Worm (Caenorhabditis elegans) whole organism, young adult: ENCODE results near the gene Y22D7AL.7.

Source experiments
- B0261.1 ChIP-seq: sonication (generic microtip); optimal IDR thresholded peaks from 2 replicates; lab custom pipeline; 2016; ENCODE audit warnings: mild to moderate bottlenecking, missing genetic modification characterization, moderate library complexity, missing compliant biosample characterization
- D2030.7 ChIP-seq: fragments of 200-800 bp; sonication (Bioruptor generic); IDR thresholded peaks from 2 replicates; pipeline ENCODE4 v1.3.6; 2022; ENCODE audit warnings: missing genetic modification reagents, missing genetic modification characterization, missing compliant biosample characterization
- F33H1.4 ChIP-seq: fragments of 200-800 bp; sonication (Bioruptor generic); IDR thresholded peaks from 2 replicates; pipeline ENCODE4 v1.3.6; 2022; ENCODE audit warnings: missing genetic modification reagents, missing genetic modification characterization, missing compliant biosample characterization
- F52B5.7 ChIP-seq: sonication (generic microtip); optimal IDR thresholded peaks from 2 replicates; lab custom pipeline; 2016; ENCODE audit warnings: mild to moderate bottlenecking, missing genetic modification characterization, missing compliant biosample characterization
- Y67H2A.10 ChIP-seq: fragments of 200-800 bp; sonication (Bioruptor generic); conservative IDR thresholded peaks from 2 replicates; pipeline ENCODE4 v1.3.6; 2022; ENCODE audit warnings: missing genetic modification reagents, missing genetic modification characterization, missing compliant biosample characterization
- Y95B8A.8 ChIP-seq: fragments of 200-800 bp; sonication (Bioruptor generic); IDR thresholded peaks from 2 replicates; pipeline ENCODE4 v1.3.6; 2022; ENCODE audit warnings: missing genetic modification reagents, missing genetic modification characterization, missing compliant biosample characterization
- ama-1 ChIP-seq, 3 experiments: fragments of 150-350 bp in 1 of 3; sonication (generic microtip) in 2 of 3; optimal IDR thresholded peaks; 2 replicates each; lab custom pipeline; 2014 to 2018; ENCODE audit warnings: missing biosample characterization in 2 of 3, missing genetic modification characterization in 2 of 3, missing genetic modification reagents in 2 of 3
- athp-1 ChIP-seq: sonication (generic microtip); optimal IDR thresholded peaks from 2 replicates; lab custom pipeline; 2017; ENCODE audit warnings: mild to moderate bottlenecking, missing genetic modification characterization, missing compliant biosample characterization
- attf-5 ChIP-seq: fragments of 200-800 bp; sonication (Bioruptor generic); optimal IDR thresholded peaks from 2 replicates; lab custom pipeline; 2018; ENCODE audit warnings: mild to moderate bottlenecking, missing genetic modification characterization, missing compliant biosample characterization
- cebp-1 ChIP-seq, 2 experiments: fragments of 200-800 bp in 1 of 2; sonication (Bioruptor generic) in 1 of 2; sonication (generic microtip) in 1 of 2; IDR thresholded peaks in 1 of 2; optimal IDR thresholded peaks in 1 of 2; 2 replicates each; pipeline versions ENCODE4 v1.3.6 to Lab custom; 2017 to 2022; ENCODE audit warnings: missing compliant biosample characterization in 2 of 2, missing genetic modification characterization in 2 of 2, mild to moderate bottlenecking in 1 of 2, missing genetic modification reagents in 1 of 2, moderate library complexity in 1 of 2
- ceh-40 ChIP-seq: fragments of 200-800 bp; sonication (Bioruptor generic); IDR thresholded peaks from 2 replicates; pipeline ENCODE4 v1.3.6; 2022; ENCODE audit warnings: missing genetic modification characterization, missing compliant biosample characterization
- ceh-91 ChIP-seq: fragments of 200-800 bp; sonication (Bioruptor generic); IDR thresholded peaks from 2 replicates; pipeline ENCODE4 v1.3.6; 2022; ENCODE audit warnings: missing genetic modification reagents, missing genetic modification characterization, missing compliant biosample characterization
- chd-7 ChIP-seq: sonication (generic microtip); optimal IDR thresholded peaks from 2 replicates; lab custom pipeline; 2016; ENCODE audit warnings: mild to moderate bottlenecking, missing genetic modification characterization, moderate library complexity, missing compliant biosample characterization
- die-1 ChIP-seq: sonication (generic microtip); optimal IDR thresholded peaks from 2 replicates; lab custom pipeline; 2016; ENCODE audit warnings: missing genotype, mild to moderate bottlenecking, missing genetic modification characterization, missing compliant biosample characterization
- dpl-1 ChIP-seq: fragments of 150-350 bp; optimal IDR thresholded peaks from 2 replicates; lab custom pipeline; 2014; ENCODE audit warnings: missing biosample characterization, missing genetic modification reagents, missing genetic modification characterization
- egl-44 ChIP-seq: fragments of 200-800 bp; sonication (Bioruptor generic); IDR thresholded peaks from 2 replicates; pipeline ENCODE4 v1.3.6; 2022; ENCODE audit warnings: missing genetic modification reagents, missing genetic modification characterization, missing compliant biosample characterization
- gei-17 ChIP-seq: fragments of 200-800 bp; sonication (Bioruptor generic); optimal IDR thresholded peaks from 2 replicates; lab custom pipeline; 2018; ENCODE audit warnings: mild to moderate bottlenecking, missing genetic modification characterization, missing compliant biosample characterization
- him-1 ChIP-seq: sonication (generic microtip); optimal IDR thresholded peaks from 2 replicates; lab custom pipeline; 2016; ENCODE audit warnings: missing genotype, missing genetic modification reagents, missing genetic modification characterization, missing compliant biosample characterization
- hmg-1.2 ChIP-seq: fragments of 200-800 bp; sonication (Bioruptor generic); IDR thresholded peaks from 2 replicates; pipeline ENCODE4 v1.3.6; 2022; ENCODE audit warnings: missing genetic modification reagents, missing genetic modification characterization, missing compliant biosample characterization
- hmg-20 ChIP-seq: fragments of 200-800 bp; sonication (Bioruptor generic); IDR thresholded peaks from 2 replicates; pipeline ENCODE4 v1.3.6; 2022; ENCODE audit warnings: missing genetic modification reagents, missing genetic modification characterization, missing compliant biosample characterization
- let-607 ChIP-seq, 2 experiments: fragments of 200-800 bp in 1 of 2; sonication (Bioruptor generic) in 1 of 2; sonication (generic microtip) in 1 of 2; optimal IDR thresholded peaks; 2 replicates each; lab custom pipeline; 2016 to 2018; ENCODE audit warnings: mild to moderate bottlenecking in 2 of 2, missing compliant biosample characterization in 2 of 2, missing genetic modification characterization in 2 of 2, moderate library complexity in 2 of 2, missing genotype in 1 of 2
- lin-26 ChIP-seq: fragments of 200-800 bp; sonication (Bioruptor generic); IDR thresholded peaks from 2 replicates; pipeline ENCODE4 v1.3.6; 2022; ENCODE audit warnings: missing genetic modification reagents, missing genetic modification characterization, missing compliant biosample characterization
- lin-54 ChIP-seq: fragments of 200-800 bp; sonication (Bioruptor generic); optimal IDR thresholded peaks from 2 replicates; lab custom pipeline; 2018; ENCODE audit warnings: mild to moderate bottlenecking, missing genetic modification characterization, missing compliant biosample characterization
- lsl-1 ChIP-seq: fragments of 200-800 bp; sonication (Bioruptor generic); optimal IDR thresholded peaks from 2 replicates; lab custom pipeline; 2018; ENCODE audit warnings: mild to moderate bottlenecking, missing genetic modification characterization, moderate library complexity, missing compliant biosample characterization
- madf-10 ChIP-seq: sonication (generic microtip); optimal IDR thresholded peaks from 2 replicates; lab custom pipeline; 2016; ENCODE audit warnings: mild to moderate bottlenecking, missing genetic modification characterization, missing compliant biosample characterization
- madf-6 ChIP-seq: fragments of 200-800 bp; sonication (Bioruptor generic); IDR thresholded peaks from 2 replicates; pipeline ENCODE4 v1.3.6; 2022; ENCODE audit warnings: missing genetic modification reagents, missing genetic modification characterization, missing compliant biosample characterization
- mxl-1 ChIP-seq: sonication (generic microtip); optimal IDR thresholded peaks from 2 replicates; lab custom pipeline; 2016; ENCODE audit warnings: missing genetic modification characterization, missing compliant biosample characterization
- nhr-120 ChIP-seq: fragments of 200-800 bp; sonication (Bioruptor generic); IDR thresholded peaks from 2 replicates; pipeline ENCODE4 v1.3.6; 2022; ENCODE audit warnings: missing genetic modification characterization, missing compliant biosample characterization
- nhr-80 ChIP-seq: sonication (generic microtip); optimal IDR thresholded peaks from 2 replicates; lab custom pipeline; 2016; ENCODE audit warnings: missing genetic modification characterization, missing compliant biosample characterization
- rec-8 ChIP-seq, 2 experiments: sonication (generic microtip); optimal IDR thresholded peaks; 2 replicates each; lab custom pipeline; 2016; ENCODE audit warnings: mild to moderate bottlenecking in 2 of 2, missing genetic modification characterization in 2 of 2, missing genetic modification reagents in 2 of 2, missing genotype in 2 of 2, missing biosample characterization in 1 of 2, missing compliant biosample characterization in 1 of 2, moderate library complexity in 1 of 2
- rpc-1 ChIP-seq, 2 experiments: fragments of 150-350 bp in 1 of 2; sonication (generic microtip) in 1 of 2; optimal IDR thresholded peaks; 2 replicates each; lab custom pipeline; 2014 to 2018; ENCODE audit warnings: missing biosample characterization in 1 of 2, missing genetic modification characterization in 1 of 2, missing genetic modification reagents in 1 of 2, missing genotype in 1 of 2
- sea-2 ChIP-seq: fragments of 200-800 bp; sonication (Bioruptor generic); IDR thresholded peaks from 2 replicates; pipeline ENCODE4 v1.3.6; 2022; ENCODE audit warnings: missing genetic modification characterization, missing compliant biosample characterization
- snpc-1.1 ChIP-seq: sonication (generic microtip); optimal IDR thresholded peaks from 2 replicates; lab custom pipeline; 2017; ENCODE audit warnings: missing genetic modification characterization, mild to moderate bottlenecking, missing compliant biosample characterization, antibody characterized with exemption, moderate library complexity, missing genotype, missing genetic modification reagents; ENCODE audit not compliant: insufficient read depth
- snpc-3.4 ChIP-seq: sonication (generic microtip); optimal IDR thresholded peaks from 2 replicates; lab custom pipeline; 2017; ENCODE audit warnings: missing genetic modification characterization, mild to moderate bottlenecking, missing compliant biosample characterization, antibody characterized with exemption, moderate library complexity, missing genotype, missing genetic modification reagents
- snpc-4 ChIP-seq, 5 experiments: fragments of 150-350 bp in 1 of 5; sonication (generic microtip) in 4 of 5; optimal IDR thresholded peaks; 2 replicates each; lab custom pipeline; 2014 to 2018; ENCODE audit warnings: missing genetic modification characterization in 5 of 5, missing biosample characterization in 3 of 5, antibody characterized with exemption in 2 of 5, mild to moderate bottlenecking in 2 of 5, missing compliant biosample characterization in 2 of 5, missing genotype in 2 of 5, moderate library complexity in 2 of 5, missing genetic modification reagents in 1 of 5
- tbp1 ChIP-seq: fragments of 200-800 bp; sonication (Bioruptor generic); optimal IDR thresholded peaks from 2 replicates; lab custom pipeline; 2018; ENCODE audit warnings: mild to moderate bottlenecking, missing genetic modification characterization, missing compliant biosample characterization
- tlf-1 ChIP-seq: fragments of 200-800 bp; sonication (Bioruptor generic); optimal IDR thresholded peaks from 2 replicates; lab custom pipeline; 2018; ENCODE audit warnings: mild to moderate bottlenecking, missing genetic modification characterization, missing compliant biosample characterization
- unc-62 ChIP-seq: fragments of 150-350 bp; optimal IDR thresholded peaks from 2 replicates; lab custom pipeline; 2014; ENCODE audit warnings: missing biosample characterization, missing genetic modification reagents, missing genetic modification characterization
- ztf-18 ChIP-seq: sonication (generic microtip); optimal IDR thresholded peaks from 2 replicates; lab custom pipeline; 2016; ENCODE audit warnings: missing genotype, mild to moderate bottlenecking, missing genetic modification characterization, missing compliant biosample characterization
- ztf-25 ChIP-seq: fragments of 200-800 bp; sonication (Bioruptor generic); IDR thresholded peaks from 2 replicates; pipeline ENCODE4 v1.3.6; 2022; ENCODE audit warnings: missing genetic modification reagents, missing genetic modification characterization, missing compliant biosample characterization
- ztf-28 ChIP-seq: fragments of 200-800 bp; sonication (Bioruptor generic); IDR thresholded peaks from 2 replicates; pipeline ENCODE4 v1.3.6; 2022; ENCODE audit warnings: missing genetic modification reagents, missing genetic modification characterization, missing compliant biosample characterization
- ztf-3 ChIP-seq: fragments of 200-800 bp; sonication (Bioruptor generic); optimal IDR thresholded peaks from 2 replicates; lab custom pipeline; 2018; ENCODE audit warnings: mild to moderate bottlenecking, missing genetic modification characterization, missing compliant biosample characterization

Gene Y22D7AL.7

ce11 chrIII:1602682-1603081 lies 26.1 kb downstream of the Y22D7AL.7 start:
- TF ChIP-seq hmg-20 (GFP tag; lab: Robert Waterston, UW) (no peak), tlf-1 (GFP tag; lab: Kevin White, UChicago) (no peak), unc-62 (GFP tag; lab: Kevin White, UChicago) (peak; percentile 31), nhr-80 (peak; percentile 21)
- TF ChIP-seq, all 124 proteins: peak for 2

DNA sequence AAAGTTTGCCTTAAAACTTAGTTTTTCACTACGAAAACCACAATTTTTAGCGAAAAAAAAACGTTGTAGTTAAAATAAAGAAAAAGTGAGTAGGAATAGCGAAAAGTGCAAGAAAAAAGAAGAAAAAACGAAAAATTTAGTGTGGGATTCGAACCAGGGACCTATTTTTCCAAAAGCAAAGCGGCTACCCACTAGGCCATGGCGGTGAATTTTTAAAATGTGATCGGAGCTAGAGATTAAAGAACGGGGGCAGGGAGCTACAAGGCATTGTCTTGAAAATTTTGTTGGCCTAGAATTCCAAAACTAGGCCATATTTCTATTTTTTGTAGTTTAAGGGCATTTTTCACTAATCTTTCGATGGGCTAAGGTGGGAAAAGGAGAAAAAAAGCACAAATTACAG lies 27.2 kb downstream of the Y22D7AL.7 start:
- TF ChIP-seq ceh-40: peak; percentile 50; the same call in 1 of the 2 replicates
- TF ChIP-seq lin-54 (GFP tag; lab: Kevin White, UChicago): peak; percentile 7
- peak; percentile 40 for TF ChIP-seq hmg-1.2
- TF ChIP-seq egl-44: 0 out of 2 replicates have a peak, but pooled peaks have one; percentile 18
- peak; percentile 59 for TF ChIP-seq rpc-1 (optimal IDR thresholded peaks at IDR 0.05; lab: Kevin White, UChicago)
- TF ChIP-seq rpc-1 (tag; optimal IDR thresholded peaks at IDR 0.05; lab: Kevin White, UChicago): peak; percentile 71
- TF ChIP-seq ztf-25 (GFP tag; lab: Robert Waterston, UW): 0 out of 2 replicates have a peak, but pooled peaks have one; percentile 10
- no peak for TF ChIP-seq ceh-91
- peak; percentile 30 for TF ChIP-seq mxl-1
- no peak for TF ChIP-seq dpl-1 (GFP tag; lab: Kevin White, UChicago)
- peak; percentile 26; the same call in 1 of the 2 replicates for TF ChIP-seq madf-6 (GFP tag; lab: Robert Waterston, UW)
- TF ChIP-seq B0261.1 (tag; lab: Kevin White, UChicago): peak; percentile 61
- peak; percentile 62; the same call in 1 of the 2 replicates for TF ChIP-seq lin-26 (GFP tag; lab: Robert Waterston, UW)
- no peak for TF ChIP-seq ama-1 (optimal IDR thresholded peaks at IDR 0.05; lab: Kevin White, UChicago)
- peak in 1 of 2 experiments; percentile 31 for TF ChIP-seq ama-1 (GFP tag; optimal IDR thresholded peaks at IDR 0.05; lab: Kevin White, UChicago)
- TF ChIP-seq lsl-1 (GFP tag; lab: Kevin White, UChicago): peak; percentile 16
- TF ChIP-seq athp-1 (tag; lab: Kevin White, UChicago): peak; percentile 53
- peak; percentile 88 for TF ChIP-seq tbp1 (GFP tag; lab: Kevin White, UChicago)
- peak; percentile 57 for TF ChIP-seq die-1 (tag; lab: Kevin White, UChicago)
- 0 out of 2 replicates have a peak, but pooled peaks have one; percentile 37 for TF ChIP-seq ztf-28 (GFP tag; lab: Robert Waterston, UW)
- TF ChIP-seq snpc-4 (GFP tag; optimal IDR thresholded peaks at IDR 0.05; lab: Kevin White, UChicago): peak; percentile 14
- TF ChIP-seq snpc-4 (tag; optimal IDR thresholded peaks at IDR 0.05; lab: Kevin White, UChicago): no peak
- TF ChIP-seq snpc-1.1 (tag; lab: Kevin White, UChicago): no peak
- no peak for TF ChIP-seq gei-17 (GFP tag; lab: Kevin White, UChicago)
- no peak for TF ChIP-seq ztf-18
- no peak for TF ChIP-seq nhr-120 (GFP tag; lab: Robert Waterston, UW)
- 0 out of 2 replicates have a peak, but pooled peaks have one; percentile 12 for TF ChIP-seq F33H1.4 (GFP tag; lab: Robert Waterston, UW)
- peak; percentile 48 for TF ChIP-seq D2030.7 (GFP tag; lab: Robert Waterston, UW)
- TF ChIP-seq rec-8 (tag; optimal IDR thresholded peaks at IDR 0.05; lab: Kevin White, UChicago): peak in 1 of 2 experiments; percentile 68
- TF ChIP-seq cebp-1 (GFP tag; IDR thresholded peaks at IDR 0.05; lab: Robert Waterston, UW): peak; percentile 34; the same call in 1 of the 2 replicates
- no peak for TF ChIP-seq cebp-1 (tag; optimal IDR thresholded peaks at IDR 0.05; lab: Kevin White, UChicago)

DNA sequence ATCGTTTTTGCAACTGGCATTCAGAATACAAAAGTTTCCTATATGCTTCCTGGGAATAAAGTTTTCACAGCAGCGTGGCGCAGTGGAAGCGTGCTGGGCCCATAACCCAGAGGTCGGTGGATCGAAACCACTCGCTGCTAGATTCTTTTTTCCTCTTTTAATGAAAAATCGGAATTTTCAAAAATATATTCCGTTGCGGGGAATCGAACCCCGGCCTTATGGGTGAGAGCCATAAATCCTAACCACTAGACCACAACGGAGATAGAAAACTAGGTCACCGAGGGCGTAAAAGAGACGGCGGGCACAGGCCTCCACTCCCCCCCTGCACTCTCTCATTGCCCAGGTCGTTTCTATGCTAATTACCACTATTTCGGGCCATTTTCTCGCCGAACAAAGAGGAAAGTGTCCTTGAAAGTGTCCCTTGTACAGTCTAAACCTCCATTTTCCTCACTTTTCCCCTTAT lies 28.0 kb downstream of the Y22D7AL.7 start, which contains the start of gene Y22D7AL.6:
Gene Y22D7AL.6, plus strand, starts transcription at position 413 of the 463 bp plus-strand sequence.
- TF ChIP-seq let-607 (tag; optimal IDR thresholded peaks at IDR 0.05; lab: Kevin White, UChicago): peak in 1 of 2 experiments; percentile 57
- no peak for TF ChIP-seq snpc-1.1 (tag; lab: Kevin White, UChicago)
- peak; percentile 80 for TF ChIP-seq F52B5.7 (tag; lab: Kevin White, UChicago)
- TF ChIP-seq Y67H2A.10 (GFP tag; lab: Robert Waterston, UW): peak; percentile 53; the same call in 1 of the 2 replicates
- peak; percentile 15 for TF ChIP-seq him-1
- peak; percentile 71 for TF ChIP-seq athp-1 (tag; lab: Kevin White, UChicago)
- TF ChIP-seq chd-7 (tag; lab: Kevin White, UChicago): peak; percentile 76
- TF ChIP-seq die-1 (tag; lab: Kevin White, UChicago): peak; percentile 91
- TF ChIP-seq dpl-1 (GFP tag; lab: Kevin White, UChicago): no peak
- TF ChIP-seq lsl-1 (GFP tag; lab: Kevin White, UChicago): peak; percentile 65
- TF ChIP-seq attf-5 (GFP tag; lab: Kevin White, UChicago): peak; percentile 35
- TF ChIP-seq ztf-25 (GFP tag; lab: Robert Waterston, UW): peak; percentile 82
- no peak for TF ChIP-seq sea-2
- peak; percentile 61 for TF ChIP-seq snpc-3.4 (tag; lab: Kevin White, UChicago)
- peak; percentile 77 for TF ChIP-seq madf-10 (tag; lab: Kevin White, UChicago)
- no peak for TF ChIP-seq ztf-3
- TF ChIP-seq Y95B8A.8 (GFP tag; lab: Robert Waterston, UW): 0 out of 2 replicates have a peak, but pooled peaks have one; percentile 54
